Fruit fly (Drosophila melanogaster): ENCODE measurements around the gene CG14020.

DNA sequence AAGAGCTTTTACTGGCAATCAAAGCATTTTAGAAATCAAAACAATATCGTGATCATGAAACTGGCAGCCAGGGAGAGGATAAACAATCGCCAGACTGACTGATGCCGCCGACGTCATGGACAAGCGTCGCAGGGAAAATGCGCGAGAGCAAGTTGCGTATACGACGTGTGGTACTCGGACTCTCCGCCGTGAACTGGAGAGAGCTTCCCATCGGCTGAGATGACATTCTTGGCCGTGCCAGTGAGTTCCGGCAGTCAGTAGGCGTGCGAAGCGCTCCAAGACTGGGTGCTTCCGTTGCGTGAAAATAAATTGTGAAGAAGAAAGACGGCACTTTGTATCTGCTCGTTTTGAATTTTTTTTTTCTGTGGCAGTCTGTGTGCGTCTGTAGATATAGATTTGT lies 37.3 kb downstream of the CG14020 start, which contains the start of gene GluRIIA:
- no peak for TF ChIP-seq CG5204 (GFP tag; optimal IDR thresholded peaks at IDR 0.05)
- no peak for TF ChIP-seq ovo (GFP tag; optimal IDR thresholded peaks at IDR 0.05)
- no peak for TF ChIP-seq tj (GFP tag; optimal IDR thresholded peaks at IDR 0.05)
- no peak for TF ChIP-seq CG7045 (GFP tag; optimal IDR thresholded peaks at IDR 0.05)
- TF ChIP-seq Hr96 (GFP tag; optimal IDR thresholded peaks at IDR 0.05): no peak
- no peak for TF ChIP-seq kay (GFP tag; ENCODE audit: borderline replicate concordance)
- TF ChIP-seq CG1620 (GFP tag; optimal IDR thresholded peaks at IDR 0.05): no peak
- no peak for TF ChIP-seq Crg-1 (GFP tag; optimal IDR thresholded peaks at IDR 0.05)
- no peak for TF ChIP-seq cnc (optimal IDR thresholded peaks at IDR 0.05)
- TF ChIP-seq CG33017 (tag; optimal IDR thresholded peaks at IDR 0.05): no peak
- no peak for TF ChIP-seq cic (GFP tag; optimal IDR thresholded peaks at IDR 0.05)
- TF ChIP-seq Clk (GFP tag; optimal IDR thresholded peaks at IDR 0.05): no peak

Measured in whole organism, adult.